Fruit fly (Drosophila melanogaster) whole organism, embryonic: ENCODE measurements around the gene AGO2.

Experiments
- Atf-2 ChIP-seq: fragments of 200-800 bp; sonication (Bioruptor generic); optimal IDR thresholded peaks from 2 replicates; lab custom pipeline; 2016; ENCODE audit warnings: missing biosample characterization, missing genetic modification characterization
- Atf6 ChIP-seq: fragments of 200-800 bp; sonication (Bioruptor generic); IDR thresholded peaks from 2 replicates; pipeline ENCODE4 v1.3.6; 2022; ENCODE audit warnings: missing biosample characterization, missing genetic modification characterization
- B-H1 ChIP-seq: fragments of 200-800 bp; sonication (Bioruptor generic); IDR thresholded peaks from 3 replicates; pipeline ENCODE4 v1.3.6; 2022; ENCODE audit warnings: missing biosample characterization, missing genetic modification characterization
- BEAF-32 ChIP-seq: fragments of 200-800 bp; sonication (Bioruptor generic); optimal IDR thresholded peaks from 3 replicates; lab custom pipeline; 2017; ENCODE audit warnings: missing biosample characterization, missing genetic modification characterization, mild to moderate bottlenecking, moderate library complexity, missing genetic modification reagents
- CG12104 ChIP-seq: fragments of 200-800 bp; sonication (Bioruptor generic); optimal IDR thresholded peaks from 3 replicates; lab custom pipeline; 2016; ENCODE audit warnings: missing biosample characterization, missing genetic modification characterization
- CG14965 ChIP-seq: fragments of 200-800 bp; sonication (Bioruptor generic); optimal IDR thresholded peaks from 2 replicates; lab custom pipeline; 2016; ENCODE audit warnings: missing biosample characterization, missing genetic modification characterization, borderline replicate concordance
- CG15073 ChIP-seq: fragments of 200-800 bp; sonication (Bioruptor generic); optimal IDR thresholded peaks from 2 replicates; lab custom pipeline; 2016; ENCODE audit warnings: missing biosample characterization, missing genetic modification characterization
- CG1602 ChIP-seq: fragments of 200-800 bp; sonication (Bioruptor generic); optimal IDR thresholded peaks from 3 replicates; lab custom pipeline; 2016; ENCODE audit warnings: missing biosample characterization, missing genetic modification characterization
- CG1647 ChIP-seq: fragments of 200-800 bp; sonication (Bioruptor generic); optimal IDR thresholded peaks from 3 replicates; lab custom pipeline; 2016; ENCODE audit warnings: missing biosample characterization, missing genetic modification characterization
- CG17361 ChIP-seq: fragments of 200-800 bp; sonication (Bioruptor generic); IDR thresholded peaks from 3 replicates; pipeline ENCODE4 v1.3.6; 2022; ENCODE audit warnings: missing biosample characterization, missing genetic modification characterization
- CG18262 ChIP-seq: fragments of 200-800 bp; optimal IDR thresholded peaks from 3 replicates; lab custom pipeline; 2019; ENCODE audit warnings: missing biosample characterization, mild to moderate bottlenecking, missing genetic modification characterization, moderate library complexity
- CG31388 ChIP-seq: fragments of 200-800 bp; sonication (Bioruptor generic); optimal IDR thresholded peaks from 2 replicates; lab custom pipeline; 2016; ENCODE audit warnings: missing biosample characterization, missing genetic modification characterization
- CG32767 ChIP-seq: fragments of 200-800 bp; sonication (Bioruptor generic); IDR thresholded peaks from 2 replicates; pipeline ENCODE4 v1.3.6; 2022; ENCODE audit warnings: missing biosample characterization, missing genetic modification characterization
- CG42726 ChIP-seq: fragments of 200-800 bp; sonication (Bioruptor generic); IDR thresholded peaks from 2 replicates; pipeline ENCODE4 v1.3.6; 2022; ENCODE audit warnings: missing biosample characterization, missing genetic modification characterization; ENCODE audit not compliant: partially characterized antibody
- CG8359 ChIP-seq: fragments of 200-800 bp; sonication (Bioruptor generic); optimal IDR thresholded peaks from 2 replicates; lab custom pipeline; 2017; ENCODE audit warnings: missing biosample characterization, mild to moderate bottlenecking, missing genetic modification characterization, borderline replicate concordance
- CG9437 ChIP-seq: fragments of 200-800 bp; sonication (Bioruptor generic); optimal IDR thresholded peaks from 2 replicates; lab custom pipeline; 2018; ENCODE audit warnings: missing biosample characterization, mild to moderate bottlenecking, missing genetic modification characterization
- CG9609 ChIP-seq: fragments of 200-800 bp; sonication (Bioruptor generic); optimal IDR thresholded peaks from 3 replicates; lab custom pipeline; 2016; ENCODE audit warnings: missing biosample characterization, missing genetic modification characterization
- CrebB ChIP-seq: fragments of 200-800 bp; sonication (Bioruptor generic); optimal IDR thresholded peaks from 3 replicates; lab custom pipeline; 2018; ENCODE audit warnings: missing biosample characterization, mild to moderate bottlenecking, missing genetic modification characterization
- Deaf1 ChIP-seq: fragments of 200-800 bp; optimal IDR thresholded peaks from 3 replicates; lab custom pipeline; 2019; ENCODE audit warnings: missing biosample characterization, mild to moderate bottlenecking, missing genetic modification characterization, moderate library complexity
- Dip3 ChIP-seq: fragments of 200-800 bp; sonication (Bioruptor generic); optimal IDR thresholded peaks from 3 replicates; lab custom pipeline; 2016; ENCODE audit warnings: missing biosample characterization, missing genetic modification characterization
- Fer3 ChIP-seq: fragments of 200-800 bp; sonication (Bioruptor generic); optimal IDR thresholded peaks from 2 replicates; lab custom pipeline; 2018; ENCODE audit warnings: missing biosample characterization, mild to moderate bottlenecking, missing genetic modification characterization, moderate library complexity
- Gsc ChIP-seq: fragments of 200-800 bp; sonication (Bioruptor generic); IDR thresholded peaks from 2 replicates; pipeline ENCODE4 v1.3.6; 2022; ENCODE audit warnings: missing biosample characterization, missing genetic modification characterization
- Hand ChIP-seq: fragments of 200-800 bp; sonication (Bioruptor generic); optimal IDR thresholded peaks from 2 replicates; lab custom pipeline; 2017; ENCODE audit warnings: mild to moderate bottlenecking, missing biosample characterization, missing genetic modification reagents, missing genetic modification characterization
- Hmx ChIP-seq: fragments of 200-800 bp; sonication (Bioruptor generic); optimal IDR thresholded peaks from 2 replicates; lab custom pipeline; 2016; ENCODE audit warnings: missing biosample characterization, missing genetic modification characterization
- Hr78 ChIP-seq, 2 experiments: fragments of 200-800 bp in 1 of 2; fragments of >200 bp in 1 of 2; sonication (Bioruptor generic) in 1 of 2; optimal IDR thresholded peaks; 2 replicates each; lab custom pipeline; 2017 to 2019; ENCODE audit warnings: missing biosample characterization in 2 of 2, missing genetic modification characterization in 2 of 2, mild to moderate bottlenecking in 1 of 2, moderate library complexity in 1 of 2
- Lpt ChIP-seq: fragments of >200 bp; optimal IDR thresholded peaks from 2 replicates; lab custom pipeline; 2018; ENCODE audit warnings: missing biosample characterization, missing genetic modification characterization
- Meics ChIP-seq: fragments of 200-800 bp; sonication (Bioruptor generic); optimal IDR thresholded peaks from 2 replicates; lab custom pipeline; 2017; ENCODE audit warnings: missing biosample characterization, mild to moderate bottlenecking, missing genetic modification characterization
- Mrtf ChIP-seq: fragments of 200-800 bp; sonication (Bioruptor generic); IDR thresholded peaks from 3 replicates; pipeline ENCODE4 v1.3.6; 2022; ENCODE audit warnings: missing biosample characterization, missing genetic modification characterization
- Nf-YA ChIP-seq: fragments of 200-800 bp; sonication (Bioruptor generic); IDR thresholded peaks from 2 replicates; pipeline ENCODE4 v1.3.6; 2022; ENCODE audit warnings: missing biosample characterization, missing genetic modification characterization
- Oaz ChIP-seq: fragments of 200-800 bp; sonication (Bioruptor generic); IDR thresholded peaks from 2 replicates; pipeline ENCODE4 v1.3.6; 2022; ENCODE audit warnings: missing biosample characterization, missing genetic modification characterization
- Sry-δ ChIP-seq: fragments of 200-800 bp; sonication (Bioruptor generic); optimal IDR thresholded peaks from 2 replicates; lab custom pipeline; 2016; ENCODE audit warnings: missing biosample characterization, missing genetic modification characterization
- ara ChIP-seq: fragments of 200-800 bp; sonication (Bioruptor generic); IDR thresholded peaks from 2 replicates; pipeline ENCODE4 v1.3.6; 2022; ENCODE audit warnings: missing biosample characterization, missing genetic modification characterization
- emc ChIP-seq: fragments of 200-800 bp; sonication (Bioruptor generic); optimal IDR thresholded peaks from 2 replicates; lab custom pipeline; 2016; ENCODE audit warnings: missing biosample characterization, missing genetic modification characterization
- exex ChIP-seq: fragments of 200-800 bp; sonication (Bioruptor generic); optimal IDR thresholded peaks from 4 replicates; lab custom pipeline; 2018; ENCODE audit warnings: missing biosample characterization, mild to moderate bottlenecking, missing genetic modification characterization, moderate library complexity
- ftz-f1 ChIP-seq: fragments of 200-800 bp; sonication (Bioruptor generic); optimal IDR thresholded peaks from 2 replicates; lab custom pipeline; 2016; ENCODE audit warnings: missing biosample characterization, missing genetic modification characterization
- h ChIP-seq: fragments of >200 bp; optimal IDR thresholded peaks from 2 replicates; lab custom pipeline; 2017
- hkb ChIP-seq, 2 experiments: fragments of 200-800 bp in 1 of 2; fragments of >200 bp in 1 of 2; sonication (Bioruptor generic) in 1 of 2; IDR thresholded peaks in 1 of 2; optimal IDR thresholded peaks in 1 of 2; 2 replicates each; pipeline versions ENCODE4 v1.3.6 to Lab custom; 2017 to 2022; ENCODE audit warnings: missing biosample characterization in 1 of 2, missing genetic modification characterization in 1 of 2
- inv ChIP-seq: fragments of 200-800 bp; sonication (Bioruptor generic); IDR thresholded peaks from 2 replicates; pipeline ENCODE4 v1.3.6; 2022; ENCODE audit warnings: missing biosample characterization, missing genetic modification characterization; ENCODE audit not compliant: partially characterized antibody
- jigr1 ChIP-seq: fragments of 200-800 bp; sonication (Bioruptor generic); IDR thresholded peaks from 3 replicates; pipeline ENCODE4 v1.3.6; 2022; ENCODE audit warnings: missing biosample characterization, missing genetic modification characterization
- maf-S ChIP-seq: fragments of 200-800 bp; sonication (Bioruptor generic); optimal IDR thresholded peaks from 2 replicates; lab custom pipeline; 2016; ENCODE audit warnings: missing biosample characterization, missing genetic modification characterization
- pho ChIP-seq: fragments of 200-800 bp; sonication (Bioruptor generic); optimal IDR thresholded peaks from 2 replicates; lab custom pipeline; 2016; ENCODE audit warnings: missing biosample characterization, missing genetic modification characterization
- psq ChIP-seq: fragments of 200-800 bp; sonication (Bioruptor generic); optimal IDR thresholded peaks from 2 replicates; lab custom pipeline; 2017; ENCODE audit warnings: missing biosample characterization, missing genetic modification characterization
- row ChIP-seq: fragments of 200-800 bp; sonication (Bioruptor generic); IDR thresholded peaks from 3 replicates; pipeline ENCODE4 v1.3.6; 2022; ENCODE audit warnings: missing biosample characterization, missing genetic modification characterization
- sna ChIP-seq: fragments of 200-800 bp; sonication (Bioruptor generic); IDR thresholded peaks from 2 replicates; pipeline ENCODE4 v1.3.6; 2022; ENCODE audit warnings: missing biosample characterization, missing genetic modification characterization; ENCODE audit not compliant: partially characterized antibody
- sqz ChIP-seq: fragments of 200-800 bp; sonication (Bioruptor generic); optimal IDR thresholded peaks from 3 replicates; lab custom pipeline; 2018; ENCODE audit warnings: missing biosample characterization, mild to moderate bottlenecking, missing genetic modification characterization
- stwl ChIP-seq: fragments of 200-800 bp; sonication (Bioruptor generic); optimal IDR thresholded peaks from 3 replicates; lab custom pipeline; 2018; ENCODE audit warnings: missing biosample characterization, mild to moderate bottlenecking, missing genetic modification characterization, moderate library complexity
- tio ChIP-seq: fragments of 200-800 bp; sonication (Bioruptor generic); optimal IDR thresholded peaks from 2 replicates; lab custom pipeline; 2017; ENCODE audit warnings: missing biosample characterization, missing genetic modification characterization, inconsistent platforms
- tup ChIP-seq: fragments of 200-800 bp; sonication (Bioruptor generic); optimal IDR thresholded peaks from 2 replicates; lab custom pipeline; 2016; ENCODE audit warnings: missing biosample characterization, mild to moderate bottlenecking, missing genetic modification characterization, moderate library complexity

AGO2 gene

DNA sequence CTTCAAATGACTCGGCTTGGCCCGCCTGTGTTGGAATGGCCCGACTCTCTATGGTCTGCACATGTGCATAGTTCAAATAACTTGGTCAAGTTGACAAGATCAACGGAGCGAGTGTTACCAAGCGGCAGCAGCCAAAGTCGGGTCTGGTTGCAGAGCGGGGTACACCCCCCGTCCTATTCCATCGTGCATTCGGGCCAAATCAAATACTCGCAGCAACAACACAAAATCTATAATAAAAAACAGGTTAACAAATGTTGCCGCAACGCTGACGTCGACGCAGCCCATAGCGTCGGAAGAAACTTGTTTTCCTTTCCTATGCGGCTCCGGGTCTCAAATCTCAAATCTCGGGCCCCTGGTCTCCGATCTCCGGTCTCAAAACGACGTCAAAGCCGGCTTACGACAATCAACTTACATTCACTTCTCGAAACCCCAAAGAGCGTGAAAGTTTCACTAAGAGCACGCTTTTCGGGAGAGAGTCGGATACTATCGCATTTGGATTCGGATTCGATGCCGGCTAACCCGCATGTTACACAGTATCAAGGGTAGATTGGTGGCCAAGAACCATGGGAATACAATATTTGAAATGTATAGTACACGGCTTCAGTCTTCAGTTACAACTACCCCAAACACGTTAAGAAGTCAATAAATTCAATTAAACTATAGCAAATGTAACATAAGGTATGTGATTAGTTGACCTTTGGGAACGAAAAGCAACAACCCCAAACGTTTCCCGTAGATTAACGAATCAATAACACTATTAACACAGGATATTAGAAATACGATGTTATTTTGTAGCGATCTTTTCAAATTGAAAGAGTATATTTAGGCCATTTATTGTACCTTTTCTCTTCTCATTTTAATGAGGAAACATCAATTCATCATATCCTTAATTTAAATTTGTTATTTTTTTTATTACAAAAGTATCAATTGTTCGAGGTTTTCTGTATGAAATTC lies 19.4 kb upstream of the AGO2 start (continued):
- TF ChIP-seq Nf-YA (GFP tag; lab: Robert Waterston, UW), result no peak
- TF ChIP-seq Gsc (GFP tag; lab: Robert Waterston, UW), result no peak
- no peak for TF ChIP-seq CG15073 (GFP tag; lab: Kevin White, UChicago)
- TF ChIP-seq h, result no peak
- TF ChIP-seq CG18262 (tag; lab: Kevin White, UChicago), result peak; percentile 85
- TF ChIP-seq jigr1, result no peak
- no peak for TF ChIP-seq CG14965 (GFP tag; lab: Kevin White, UChicago)
- no peak for TF ChIP-seq emc (GFP tag; lab: Kevin White, UChicago)
- TF ChIP-seq pho (GFP tag; lab: Kevin White, UChicago), result peak; percentile 73
- TF ChIP-seq ftz-f1 (GFP tag; lab: Kevin White, UChicago), result no peak
- no peak for TF ChIP-seq Lpt
- peak; percentile 72 for TF ChIP-seq CG1602 (GFP tag; lab: Kevin White, UChicago)
- peak; percentile 91 for TF ChIP-seq row (GFP tag; lab: Robert Waterston, UW)
- peak; percentile 49 for TF ChIP-seq Hmx (GFP tag; lab: Kevin White, UChicago)
- TF ChIP-seq inv (GFP tag; lab: Robert Waterston, UW), result no peak
- TF ChIP-seq ara (GFP tag; lab: Robert Waterston, UW), result peak; percentile 36; the same call in 1 of the 2 replicates
- peak; percentile 58 for TF ChIP-seq Atf-2 (GFP tag; lab: Kevin White, UChicago)
- TF ChIP-seq Atf6, result peak; percentile 15; the same call in 1 of the 2 replicates
- peak; percentile 82 for TF ChIP-seq tio (GFP tag; lab: Kevin White, UChicago)
- TF ChIP-seq stwl, result no peak
- TF ChIP-seq maf-S (GFP tag; lab: Kevin White, UChicago), result peak; percentile 28
- TF ChIP-seq Fer3 (tag; lab: Kevin White, UChicago), result peak; percentile 13
- TF ChIP-seq CG42726 (GFP tag; lab: Robert Waterston, UW), result no peak
- TF ChIP-seq hkb (optimal IDR thresholded peaks at IDR 0.05; lab: Kevin White, UChicago), result no peak
- 0 out of 2 replicates have a peak, but pooled peaks have one; percentile 35 for TF ChIP-seq hkb (GFP tag; IDR thresholded peaks at IDR 0.05; lab: Robert Waterston, UW)
- TF ChIP-seq CrebB (tag; lab: Kevin White, UChicago), result no peak
- no peak; the same call in 2 of the 3 replicates for TF ChIP-seq B-H1
- TF ChIP-seq Hand (GFP tag; lab: Kevin White, UChicago), result peak; percentile 12
- TF ChIP-seq CG8359 (GFP tag; lab: Kevin White, UChicago), result peak; percentile 21
- TF ChIP-seq CG9609 (GFP tag; lab: Kevin White, UChicago), result peak; percentile 52
- TF ChIP-seq Sry-δ (GFP tag; lab: Kevin White, UChicago), result no peak
- no peak for TF ChIP-seq Mrtf (GFP tag; lab: Robert Waterston, UW)
- peak; percentile 20 for TF ChIP-seq psq (GFP tag; lab: Kevin White, UChicago)
- peak; percentile 69 for TF ChIP-seq sqz (GFP tag; lab: Kevin White, UChicago)
- TF ChIP-seq Dip3 (GFP tag; lab: Kevin White, UChicago), result peak; percentile 56
- TF ChIP-seq tup (GFP tag; lab: Kevin White, UChicago), result no peak
- no peak for TF ChIP-seq Oaz (GFP tag; lab: Robert Waterston, UW)
- TF ChIP-seq Deaf1 (tag; lab: Kevin White, UChicago), result peak; percentile 32
- no peak for TF ChIP-seq CG31388 (GFP tag; lab: Kevin White, UChicago)
- TF ChIP-seq CG9437 (GFP tag; lab: Kevin White, UChicago), result peak; percentile 83
- no peak for TF ChIP-seq CG32767 (GFP tag; lab: Robert Waterston, UW)
- peak; percentile 30 for TF ChIP-seq CG12104 (GFP tag; lab: Kevin White, UChicago)
- peak; percentile 90 for TF ChIP-seq CG17361 (GFP tag; lab: Robert Waterston, UW)
- no peak for TF ChIP-seq Hr78 (GFP tag; optimal IDR thresholded peaks at IDR 0.05; lab: Kevin White, UChicago)
- TF ChIP-seq exex, result peak; percentile 3
- TF ChIP-seq BEAF-32, result no peak
- TF ChIP-seq sna (GFP tag; lab: Robert Waterston, UW), result no peak
- TF ChIP-seq CG1647 (GFP tag; lab: Kevin White, UChicago), result peak; percentile 40
- peak; percentile 67 for TF ChIP-seq Meics (GFP tag; lab: Kevin White, UChicago)
